Worm (Caenorhabditis elegans) whole organism, mixed stage, embryonic: ENCODE results near the gene ess-2.

Experiments
- M03D4.4 ChIP-seq: sonication (generic microtip); optimal IDR thresholded peaks from 2 replicates; lab custom pipeline; 2017; ENCODE audit warnings: mild to moderate bottlenecking, missing genetic modification characterization, missing compliant biosample characterization
- bed-3 ChIP-seq: fragments of 200-800 bp; sonication (Bioruptor generic); optimal IDR thresholded peaks from 3 replicates; lab custom pipeline; 2018; ENCODE audit warnings: mild to moderate bottlenecking, missing genetic modification characterization, moderate library complexity, missing compliant biosample characterization
- ceh-39 ChIP-seq: fragments of 150-350 bp; optimal IDR thresholded peaks from 2 replicates; lab custom pipeline; 2014; ENCODE audit warnings: missing biosample characterization, missing genetic modification characterization
- ceh-83 ChIP-seq: fragments of 200-800 bp; sonication (Bioruptor generic); optimal IDR thresholded peaks from 2 replicates; lab custom pipeline; 2018; ENCODE audit warnings: mild to moderate bottlenecking, missing genetic modification characterization, missing compliant biosample characterization
- ces-1 ChIP-seq: fragments of 150-350 bp; optimal IDR thresholded peaks from 2 replicates; lab custom pipeline; 2014; ENCODE audit warnings: missing biosample characterization, missing genetic modification reagents, missing genetic modification characterization
- cnd-1 ChIP-seq: fragments of 200-800 bp; sonication (Bioruptor generic); optimal IDR thresholded peaks from 2 replicates; lab custom pipeline; 2018; ENCODE audit warnings: mild to moderate bottlenecking, missing genetic modification characterization, missing compliant biosample characterization
- elt-1 ChIP-seq: sonication (generic microtip); optimal IDR thresholded peaks from 2 replicates; lab custom pipeline; 2017; ENCODE audit warnings: missing genetic modification characterization, mild to moderate bottlenecking, missing compliant biosample characterization, antibody characterized with exemption, moderate library complexity, borderline replicate concordance; ENCODE audit not compliant: insufficient read depth
- elt-3 ChIP-seq: fragments of 150-350 bp; optimal IDR thresholded peaks from 2 replicates; lab custom pipeline; 2014; ENCODE audit warnings: missing biosample characterization, missing genetic modification characterization
- flh-1 ChIP-seq: fragments of 200-800 bp; sonication (Bioruptor generic); optimal IDR thresholded peaks from 2 replicates; lab custom pipeline; 2018; ENCODE audit warnings: mild to moderate bottlenecking, missing genetic modification characterization, moderate library complexity, missing compliant biosample characterization
- hlh-1 ChIP-seq: fragments of 150-350 bp; optimal IDR thresholded peaks from 2 replicates; lab custom pipeline; 2014; ENCODE audit warnings: missing biosample characterization, missing genetic modification reagents, missing genetic modification characterization
- lin-13 ChIP-seq: fragments of 150-350 bp; optimal IDR thresholded peaks from 2 replicates; lab custom pipeline; 2014; ENCODE audit warnings: missing biosample characterization, missing genetic modification characterization
- lin-32 ChIP-seq: fragments of 200-800 bp; sonication (Bioruptor generic); optimal IDR thresholded peaks from 2 replicates; lab custom pipeline; 2018; ENCODE audit warnings: mild to moderate bottlenecking, missing genetic modification characterization, missing compliant biosample characterization
- mab-5 ChIP-seq: fragments of 150-350 bp; optimal IDR thresholded peaks from 2 replicates; lab custom pipeline; 2014; ENCODE audit warnings: missing biosample characterization, missing genetic modification characterization
- mep-1 ChIP-seq: fragments of 150-350 bp; optimal IDR thresholded peaks from 2 replicates; lab custom pipeline; 2017; ENCODE audit warnings: missing biosample characterization, missing genetic modification reagents, missing genetic modification characterization, inconsistent platforms
- mls-2 ChIP-seq: sonication (generic microtip); optimal IDR thresholded peaks from 2 replicates; lab custom pipeline; 2016; ENCODE audit warnings: mild to moderate bottlenecking, missing genetic modification characterization, moderate library complexity, missing compliant biosample characterization
- nhr-12 ChIP-seq: fragments of 150-350 bp; optimal IDR thresholded peaks from 2 replicates; lab custom pipeline; 2014; ENCODE audit warnings: missing biosample characterization, missing genetic modification characterization
- nhr-2 ChIP-seq: fragments of 150-350 bp; optimal IDR thresholded peaks from 2 replicates; lab custom pipeline; 2014; ENCODE audit warnings: missing biosample characterization, missing genetic modification characterization
- nhr-237 ChIP-seq: fragments of 150-350 bp; optimal IDR thresholded peaks from 2 replicates; lab custom pipeline; 2014; ENCODE audit warnings: missing biosample characterization, missing genetic modification characterization
- nhr-28 ChIP-seq: fragments of 150-350 bp; optimal IDR thresholded peaks from 2 replicates; lab custom pipeline; 2014; ENCODE audit warnings: missing biosample characterization, missing genetic modification characterization
- nhr-76 ChIP-seq: sonication (generic microtip); optimal IDR thresholded peaks from 2 replicates; lab custom pipeline; 2017; ENCODE audit warnings: missing biosample characterization, missing genetic modification characterization
- pha-4 ChIP-seq: fragments of 150-350 bp; optimal IDR thresholded peaks from 2 replicates; lab custom pipeline; 2018; ENCODE audit warnings: missing biosample characterization, missing genetic modification reagents, missing genetic modification characterization
- sem-2 ChIP-seq: fragments of 200-800 bp; sonication (Bioruptor generic); optimal IDR thresholded peaks from 2 replicates; lab custom pipeline; 2018; ENCODE audit warnings: mild to moderate bottlenecking, missing genetic modification characterization, missing compliant biosample characterization
- snpc-4 ChIP-seq: fragments of 150-350 bp; optimal IDR thresholded peaks from 2 replicates; lab custom pipeline; 2014; ENCODE audit warnings: missing biosample characterization, missing genetic modification characterization
- sptf-1 ChIP-seq: sonication (generic microtip); optimal IDR thresholded peaks from 2 replicates; lab custom pipeline; 2017; ENCODE audit warnings: mild to moderate bottlenecking, missing genetic modification characterization, moderate library complexity, missing compliant biosample characterization
- tbx-8 ChIP-seq: fragments of 200-800 bp; sonication (Bioruptor generic); optimal IDR thresholded peaks from 2 replicates; lab custom pipeline; 2018; ENCODE audit warnings: mild to moderate bottlenecking, missing genetic modification characterization, moderate library complexity, missing compliant biosample characterization
- unc-120 ChIP-seq: sonication (generic microtip); optimal IDR thresholded peaks from 2 replicates; lab custom pipeline; 2017; ENCODE audit warnings: missing genetic modification characterization, missing compliant biosample characterization; ENCODE audit not compliant: poor library complexity, severe bottlenecking
- unc-39 ChIP-seq: fragments of 150-350 bp; optimal IDR thresholded peaks from 2 replicates; lab custom pipeline; 2014; ENCODE audit warnings: missing biosample characterization, missing genetic modification characterization
- unc-62 ChIP-seq: fragments of 150-350 bp; optimal IDR thresholded peaks from 2 replicates; lab custom pipeline; 2014; ENCODE audit warnings: missing biosample characterization, missing genetic modification reagents, missing genetic modification characterization
- zip-8 ChIP-seq: fragments of 150-350 bp; optimal IDR thresholded peaks from 2 replicates; lab custom pipeline; 2014; ENCODE audit warnings: missing biosample characterization, missing genetic modification characterization
- ztf-11 ChIP-seq: fragments of 150-350 bp; optimal IDR thresholded peaks from 2 replicates; lab custom pipeline; 2014; ENCODE audit warnings: missing biosample characterization, missing genetic modification characterization

ess-2 gene

ce11 chrIII:8457605-8458004 lies 32.5 kb downstream of the ess-2 start:
- TF ChIP-seq ztf-11 (no peak), snpc-4 (tag; lab: Kevin White, UChicago) (no peak), ceh-83 (GFP tag; lab: Kevin White, UChicago) (no peak), bed-3 (GFP tag; lab: Kevin White, UChicago) (no peak), flh-1 (GFP tag; lab: Kevin White, UChicago) (no peak), M03D4.4 (tag; lab: Kevin White, UChicago) (no peak)

ce11 chrIII:8451181-8451580 lies 39.0 kb downstream of the ess-2 start:
- TF ChIP-seq snpc-4 (tag; lab: Kevin White, UChicago), result no peak
- no peak for TF ChIP-seq lin-32 (GFP tag; lab: Kevin White, UChicago)
- no peak for TF ChIP-seq mls-2 (tag; lab: Kevin White, UChicago)
- no peak for TF ChIP-seq tbx-8 (GFP tag; lab: Kevin White, UChicago)
- TF ChIP-seq nhr-76 (tag; lab: Kevin White, UChicago), result no peak
- no peak for TF ChIP-seq sptf-1 (tag; lab: Kevin White, UChicago)
- no peak for TF ChIP-seq unc-62 (GFP tag; lab: Kevin White, UChicago)
- no peak for TF ChIP-seq flh-1 (GFP tag; lab: Kevin White, UChicago)
- no peak for TF ChIP-seq mep-1 (tag; lab: Kevin White, UChicago)
- no peak for TF ChIP-seq ces-1 (GFP tag; lab: Kevin White, UChicago)
- TF ChIP-seq M03D4.4 (tag; lab: Kevin White, UChicago), result no peak
- no peak for TF ChIP-seq zip-8 (tag; lab: Kevin White, UChicago)
- no peak for TF ChIP-seq hlh-1
- no peak for TF ChIP-seq nhr-237 (tag; lab: Kevin White, UChicago)
- no peak for TF ChIP-seq lin-13 (tag; lab: Kevin White, UChicago)
- no peak for TF ChIP-seq sem-2 (GFP tag; lab: Kevin White, UChicago)

- no peak for TF ChIP-seq pha-4 (tag; lab: Kevin White, UChicago)
- no peak for TF ChIP-seq unc-120 (tag; lab: Kevin White, UChicago)
- no peak for TF ChIP-seq lin-13 (tag; lab: Kevin White, UChicago)
- TF ChIP-seq ceh-83 (GFP tag; lab: Kevin White, UChicago), result no peak
- no peak for TF ChIP-seq mab-5 (tag; lab: Kevin White, UChicago)
- TF ChIP-seq zip-8 (tag; lab: Kevin White, UChicago), result no peak
- TF ChIP-seq lin-32 (GFP tag; lab: Kevin White, UChicago), result no peak
- no peak for TF ChIP-seq unc-39 (tag; lab: Kevin White, UChicago)
- no peak for TF ChIP-seq M03D4.4 (tag; lab: Kevin White, UChicago)
- TF ChIP-seq snpc-4 (tag; lab: Kevin White, UChicago), result no peak
Observed at ce11 chrIII:8450494-8450893, 39.7 kb downstream of the ess-2 start.

- no peak for TF ChIP-seq nhr-2 (tag; lab: Kevin White, UChicago)
- TF ChIP-seq nhr-28 (tag; lab: Kevin White, UChicago), result no peak
- no peak for TF ChIP-seq elt-3 (tag; lab: Kevin White, UChicago)
- no peak for TF ChIP-seq M03D4.4 (tag; lab: Kevin White, UChicago)
- TF ChIP-seq mls-2 (tag; lab: Kevin White, UChicago), result no peak
- TF ChIP-seq ceh-83 (GFP tag; lab: Kevin White, UChicago), result no peak
- no peak for TF ChIP-seq ceh-39 (tag; lab: Kevin White, UChicago)
- TF ChIP-seq lin-32 (GFP tag; lab: Kevin White, UChicago), result no peak
- TF ChIP-seq elt-1 (tag; lab: Kevin White, UChicago), result no peak
- TF ChIP-seq nhr-12, result no peak
- no peak for TF ChIP-seq tbx-8 (GFP tag; lab: Kevin White, UChicago)
- no peak for TF ChIP-seq cnd-1 (tag; lab: Kevin White, UChicago)
- no peak for TF ChIP-seq unc-62 (GFP tag; lab: Kevin White, UChicago)
- TF ChIP-seq sptf-1 (tag; lab: Kevin White, UChicago), result no peak
Observed at ce11 chrIII:8449160-8449807, 40.9 kb downstream of the ess-2 start, which contains the start of gene mrpl-32. TSS of gene mrpl-32 (plus strand) at chrIII:8449757.
